Worm (Caenorhabditis elegans) whole organism, young adult: ENCODE measurements around the gene ugt-2.
A peak's percentile ranks its signal among the peaks of the same experiment; 100 is the strongest.

Source experiments
- D2030.7 ChIP-seq: fragments of 200-800 bp; sonication (Bioruptor generic); IDR thresholded peaks from 2 replicates; pipeline ENCODE4 v1.3.6; 2022; ENCODE audit warnings: missing genetic modification reagents, missing genetic modification characterization, missing compliant biosample characterization
- F33H1.4 ChIP-seq: fragments of 200-800 bp; sonication (Bioruptor generic); IDR thresholded peaks from 2 replicates; pipeline ENCODE4 v1.3.6; 2022; ENCODE audit warnings: missing genetic modification reagents, missing genetic modification characterization, missing compliant biosample characterization
- Y53G8AR.9 ChIP-seq: fragments of 200-800 bp; sonication (Bioruptor generic); conservative IDR thresholded peaks from 2 replicates; pipeline ENCODE4 v1.3.6; 2022; ENCODE audit warnings: missing genetic modification reagents, missing genetic modification characterization, missing compliant biosample characterization
- ccch-3 ChIP-seq: fragments of 200-800 bp; sonication (Bioruptor generic); optimal IDR thresholded peaks from 2 replicates; lab custom pipeline; 2018; ENCODE audit warnings: mild to moderate bottlenecking, missing genetic modification characterization, missing compliant biosample characterization
- fkh-3 ChIP-seq: sonication (generic microtip); optimal IDR thresholded peaks from 2 replicates; lab custom pipeline; 2016; ENCODE audit warnings: mild to moderate bottlenecking, missing genetic modification characterization, missing compliant biosample characterization
- madf-10 ChIP-seq: sonication (generic microtip); optimal IDR thresholded peaks from 2 replicates; lab custom pipeline; 2016; ENCODE audit warnings: mild to moderate bottlenecking, missing genetic modification characterization, missing compliant biosample characterization
- madf-8 ChIP-seq: fragments of 200-800 bp; sonication (Bioruptor generic); conservative IDR thresholded peaks from 2 replicates; pipeline ENCODE4 v1.3.6; 2022; ENCODE audit warnings: missing genetic modification reagents, missing genetic modification characterization, missing compliant biosample characterization
- pbrm-1 ChIP-seq: fragments of 200-800 bp; sonication (Bioruptor generic); IDR thresholded peaks from 2 replicates; pipeline ENCODE4 v1.3.6; 2022; ENCODE audit warnings: missing genetic modification reagents, missing genetic modification characterization, missing compliant biosample characterization
- sea-2 ChIP-seq: fragments of 200-800 bp; sonication (Bioruptor generic); IDR thresholded peaks from 2 replicates; pipeline ENCODE4 v1.3.6; 2022; ENCODE audit warnings: missing genetic modification characterization, missing compliant biosample characterization
- snpc-4 ChIP-seq, 5 experiments: fragments of 150-350 bp in 1 of 5; sonication (generic microtip) in 4 of 5; optimal IDR thresholded peaks; 2 replicates each; lab custom pipeline; 2014 to 2018; ENCODE audit warnings: missing genetic modification characterization in 5 of 5, missing biosample characterization in 3 of 5, antibody characterized with exemption in 2 of 5, mild to moderate bottlenecking in 2 of 5, missing compliant biosample characterization in 2 of 5, missing genotype in 2 of 5, moderate library complexity in 2 of 5, missing genetic modification reagents in 1 of 5
- unc-62 ChIP-seq: fragments of 150-350 bp; optimal IDR thresholded peaks from 2 replicates; lab custom pipeline; 2014; ENCODE audit warnings: missing biosample characterization, missing genetic modification reagents, missing genetic modification characterization
- ztf-26 ChIP-seq: sonication (generic microtip); optimal IDR thresholded peaks from 2 replicates; lab custom pipeline; 2017; ENCODE audit warnings: missing genetic modification characterization, missing compliant biosample characterization

DNA sequence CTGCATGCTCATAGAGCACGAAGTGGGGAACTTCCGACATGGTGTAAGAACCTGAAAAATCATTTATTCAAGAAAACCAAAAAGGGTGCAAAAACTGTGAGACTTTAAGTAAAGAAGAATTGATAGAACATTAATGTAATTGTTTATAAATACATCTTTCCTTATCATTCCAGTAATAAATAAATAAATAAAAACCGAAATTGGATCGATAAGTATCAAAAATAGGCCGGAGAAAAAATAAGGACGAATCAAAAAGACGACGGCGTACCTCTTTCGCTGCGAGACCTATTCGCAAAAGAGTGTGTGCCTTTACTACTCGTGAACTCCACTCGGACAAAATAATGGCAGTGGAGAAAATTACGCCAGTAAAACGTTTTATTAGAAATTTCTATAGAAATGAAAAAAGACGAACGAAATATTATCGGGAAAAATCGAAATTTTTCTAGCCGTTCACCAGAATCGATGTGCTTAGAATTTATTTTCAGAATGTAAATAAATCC, 45.6 kb upstream of the ugt-2 start, which contains the start of gene nol-56:
- TF ChIP-seq F33H1.4 (GFP tag; lab: Robert Waterston, UW) = peak; percentile 95
- no peak for TF ChIP-seq ccch-3
- no peak for TF ChIP-seq sea-2 (GFP tag; lab: Robert Waterston, UW)
- TF ChIP-seq fkh-3 (tag; lab: Kevin White, UChicago) = no peak
- TF ChIP-seq madf-8 = no peak
- TF ChIP-seq D2030.7 (GFP tag; lab: Robert Waterston, UW) = peak; percentile 53
- TF ChIP-seq Y53G8AR.9 (GFP tag; lab: Robert Waterston, UW) = 0 out of 2 replicates have a peak, but pooled peaks have one; percentile 38
- TF ChIP-seq unc-62 (GFP tag; lab: Kevin White, UChicago) = no peak
- TF ChIP-seq snpc-4 (GFP tag; optimal IDR thresholded peaks at IDR 0.05; lab: Kevin White, UChicago) = peak; percentile 17
- peak in 3 of 4 experiments; percentile 41 to 50 (median 48) for TF ChIP-seq snpc-4 (tag; optimal IDR thresholded peaks at IDR 0.05; lab: Kevin White, UChicago)
- no peak for TF ChIP-seq ztf-26 (tag; lab: Kevin White, UChicago)
- peak; percentile 29 for TF ChIP-seq madf-10 (tag; lab: Kevin White, UChicago)
- peak; percentile 39; the same call in 1 of the 2 replicates for TF ChIP-seq pbrm-1
